Worm (Caenorhabditis elegans): Measurements from ENCODE around the gene egrh-1.

- TF ChIP-seq ztf-11 (tag; optimal IDR thresholded peaks at IDR 0.05) (no peak), aly-2 (tag; optimal IDR thresholded peaks at IDR 0.05) (no peak), nhr-10 (tag; optimal IDR thresholded peaks at IDR 0.05) (no peak)
Measured at ce11 chrX:14861752-14862151, 16.0 kb downstream of the egrh-1 start, which contains the start of gene dmd-4.
